Worm (Caenorhabditis elegans) whole organism, mixed stage, embryonic: ENCODE measurements around the gene lpr-3.

Experiments used
- M03D4.4 ChIP-seq: sonication (generic microtip); optimal IDR thresholded peaks from 2 replicates; lab custom pipeline; 2017; ENCODE audit warnings: mild to moderate bottlenecking, missing genetic modification characterization, missing compliant biosample characterization
- bed-3 ChIP-seq: fragments of 200-800 bp; sonication (Bioruptor generic); optimal IDR thresholded peaks from 3 replicates; lab custom pipeline; 2018; ENCODE audit warnings: mild to moderate bottlenecking, missing genetic modification characterization, moderate library complexity, missing compliant biosample characterization
- blmp-1 ChIP-seq: fragments of 150-350 bp; optimal IDR thresholded peaks from 2 replicates; lab custom pipeline; 2014; ENCODE audit warnings: missing biosample characterization, missing genetic modification characterization
- ceh-43 ChIP-seq: fragments of 200-800 bp; sonication (Bioruptor generic); optimal IDR thresholded peaks from 2 replicates; lab custom pipeline; 2018; ENCODE audit warnings: mild to moderate bottlenecking, missing genetic modification characterization, moderate library complexity, missing compliant biosample characterization
- ceh-83 ChIP-seq: fragments of 200-800 bp; sonication (Bioruptor generic); optimal IDR thresholded peaks from 2 replicates; lab custom pipeline; 2018; ENCODE audit warnings: mild to moderate bottlenecking, missing genetic modification characterization, missing compliant biosample characterization
- ces-1 ChIP-seq: fragments of 150-350 bp; optimal IDR thresholded peaks from 2 replicates; lab custom pipeline; 2014; ENCODE audit warnings: missing biosample characterization, missing genetic modification reagents, missing genetic modification characterization
- cnd-1 ChIP-seq: fragments of 200-800 bp; sonication (Bioruptor generic); optimal IDR thresholded peaks from 2 replicates; lab custom pipeline; 2018; ENCODE audit warnings: mild to moderate bottlenecking, missing genetic modification characterization, missing compliant biosample characterization
- elt-3 ChIP-seq: fragments of 150-350 bp; optimal IDR thresholded peaks from 2 replicates; lab custom pipeline; 2014; ENCODE audit warnings: missing biosample characterization, missing genetic modification characterization
- flh-1 ChIP-seq: fragments of 200-800 bp; sonication (Bioruptor generic); optimal IDR thresholded peaks from 2 replicates; lab custom pipeline; 2018; ENCODE audit warnings: mild to moderate bottlenecking, missing genetic modification characterization, moderate library complexity, missing compliant biosample characterization
- ham-2 ChIP-seq: fragments of 200-800 bp; sonication (Bioruptor generic); optimal IDR thresholded peaks from 2 replicates; lab custom pipeline; 2018; ENCODE audit warnings: mild to moderate bottlenecking, missing genetic modification characterization, missing compliant biosample characterization
- hlh-1 ChIP-seq: fragments of 150-350 bp; optimal IDR thresholded peaks from 2 replicates; lab custom pipeline; 2014; ENCODE audit warnings: missing biosample characterization, missing genetic modification reagents, missing genetic modification characterization
- lin-13 ChIP-seq: fragments of 150-350 bp; optimal IDR thresholded peaks from 2 replicates; lab custom pipeline; 2014; ENCODE audit warnings: missing biosample characterization, missing genetic modification characterization
- lin-32 ChIP-seq: fragments of 200-800 bp; sonication (Bioruptor generic); optimal IDR thresholded peaks from 2 replicates; lab custom pipeline; 2018; ENCODE audit warnings: mild to moderate bottlenecking, missing genetic modification characterization, missing compliant biosample characterization
- mab-5 ChIP-seq: fragments of 150-350 bp; optimal IDR thresholded peaks from 2 replicates; lab custom pipeline; 2014; ENCODE audit warnings: missing biosample characterization, missing genetic modification characterization
- mep-1 ChIP-seq: fragments of 150-350 bp; optimal IDR thresholded peaks from 2 replicates; lab custom pipeline; 2017; ENCODE audit warnings: missing biosample characterization, missing genetic modification reagents, missing genetic modification characterization, inconsistent platforms
- mls-2 ChIP-seq: sonication (generic microtip); optimal IDR thresholded peaks from 2 replicates; lab custom pipeline; 2016; ENCODE audit warnings: mild to moderate bottlenecking, missing genetic modification characterization, moderate library complexity, missing compliant biosample characterization
- nhr-28 ChIP-seq: fragments of 150-350 bp; optimal IDR thresholded peaks from 2 replicates; lab custom pipeline; 2014; ENCODE audit warnings: missing biosample characterization, missing genetic modification characterization
- pha-4 ChIP-seq: fragments of 150-350 bp; optimal IDR thresholded peaks from 2 replicates; lab custom pipeline; 2018; ENCODE audit warnings: missing biosample characterization, missing genetic modification reagents, missing genetic modification characterization
- sem-2 ChIP-seq: fragments of 200-800 bp; sonication (Bioruptor generic); optimal IDR thresholded peaks from 2 replicates; lab custom pipeline; 2018; ENCODE audit warnings: mild to moderate bottlenecking, missing genetic modification characterization, missing compliant biosample characterization
- snpc-4 ChIP-seq: fragments of 150-350 bp; optimal IDR thresholded peaks from 2 replicates; lab custom pipeline; 2014; ENCODE audit warnings: missing biosample characterization, missing genetic modification characterization
- sptf-1 ChIP-seq: sonication (generic microtip); optimal IDR thresholded peaks from 2 replicates; lab custom pipeline; 2017; ENCODE audit warnings: mild to moderate bottlenecking, missing genetic modification characterization, moderate library complexity, missing compliant biosample characterization
- tbx-8 ChIP-seq: fragments of 200-800 bp; sonication (Bioruptor generic); optimal IDR thresholded peaks from 2 replicates; lab custom pipeline; 2018; ENCODE audit warnings: mild to moderate bottlenecking, missing genetic modification characterization, moderate library complexity, missing compliant biosample characterization
- unc-120 ChIP-seq: sonication (generic microtip); optimal IDR thresholded peaks from 2 replicates; lab custom pipeline; 2017; ENCODE audit warnings: missing genetic modification characterization, missing compliant biosample characterization; ENCODE audit not compliant: poor library complexity, severe bottlenecking
- unc-62 ChIP-seq: fragments of 150-350 bp; optimal IDR thresholded peaks from 2 replicates; lab custom pipeline; 2014; ENCODE audit warnings: missing biosample characterization, missing genetic modification reagents, missing genetic modification characterization
- zip-8 ChIP-seq: fragments of 150-350 bp; optimal IDR thresholded peaks from 2 replicates; lab custom pipeline; 2014; ENCODE audit warnings: missing biosample characterization, missing genetic modification characterization

The lpr-3 gene

DNA sequence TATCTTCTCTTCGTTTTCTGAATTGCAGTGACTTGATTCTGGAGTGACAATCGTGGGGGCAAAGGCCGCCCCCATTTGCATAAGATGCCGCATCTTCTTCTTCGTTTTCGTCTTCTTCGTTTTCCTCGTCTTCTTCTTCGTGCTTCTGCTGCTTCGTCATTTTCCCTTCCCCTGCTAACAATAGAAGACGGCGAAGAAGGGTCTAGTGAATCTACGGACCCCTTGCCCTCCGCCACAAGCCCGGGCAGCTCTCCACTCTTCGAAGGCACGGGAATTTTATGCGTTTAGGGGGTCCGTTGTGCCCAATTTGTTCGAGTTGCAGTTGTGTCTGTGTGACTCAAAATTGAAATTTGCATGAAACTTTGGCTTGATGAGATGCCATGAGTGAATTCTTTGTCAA lies 25.3 kb upstream of the lpr-3 start:
- TF ChIP-seq nhr-28 (tag; lab: Kevin White, UChicago) (no peak), flh-1 (GFP tag; lab: Kevin White, UChicago) (no peak), ces-1 (GFP tag; lab: Kevin White, UChicago) (peak; percentile 68)

DNA sequence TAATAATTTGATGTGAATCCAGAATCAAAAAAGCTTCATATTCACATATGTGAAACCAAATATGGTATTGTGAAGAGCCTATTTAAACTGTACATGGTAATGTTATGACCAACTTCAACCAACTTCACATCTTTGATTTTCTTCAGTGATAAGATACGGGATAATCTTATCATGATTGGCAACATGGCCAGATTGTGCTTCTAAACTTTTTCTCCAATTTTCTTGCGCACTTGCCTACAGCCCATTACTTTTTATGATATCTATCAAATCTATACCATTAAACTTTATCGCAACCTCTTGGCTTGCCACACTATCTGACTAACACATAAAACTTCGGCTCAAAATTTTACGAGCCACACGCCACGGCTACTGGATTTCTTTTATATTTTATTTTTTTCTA lies 24.8 kb upstream of the lpr-3 start:
- TF ChIP-seq blmp-1 (tag; lab: Kevin White, UChicago): no peak
- no peak for TF ChIP-seq snpc-4
- no peak for TF ChIP-seq bed-3 (GFP tag; lab: Kevin White, UChicago)
- TF ChIP-seq unc-120 (tag; lab: Kevin White, UChicago): no peak

DNA sequence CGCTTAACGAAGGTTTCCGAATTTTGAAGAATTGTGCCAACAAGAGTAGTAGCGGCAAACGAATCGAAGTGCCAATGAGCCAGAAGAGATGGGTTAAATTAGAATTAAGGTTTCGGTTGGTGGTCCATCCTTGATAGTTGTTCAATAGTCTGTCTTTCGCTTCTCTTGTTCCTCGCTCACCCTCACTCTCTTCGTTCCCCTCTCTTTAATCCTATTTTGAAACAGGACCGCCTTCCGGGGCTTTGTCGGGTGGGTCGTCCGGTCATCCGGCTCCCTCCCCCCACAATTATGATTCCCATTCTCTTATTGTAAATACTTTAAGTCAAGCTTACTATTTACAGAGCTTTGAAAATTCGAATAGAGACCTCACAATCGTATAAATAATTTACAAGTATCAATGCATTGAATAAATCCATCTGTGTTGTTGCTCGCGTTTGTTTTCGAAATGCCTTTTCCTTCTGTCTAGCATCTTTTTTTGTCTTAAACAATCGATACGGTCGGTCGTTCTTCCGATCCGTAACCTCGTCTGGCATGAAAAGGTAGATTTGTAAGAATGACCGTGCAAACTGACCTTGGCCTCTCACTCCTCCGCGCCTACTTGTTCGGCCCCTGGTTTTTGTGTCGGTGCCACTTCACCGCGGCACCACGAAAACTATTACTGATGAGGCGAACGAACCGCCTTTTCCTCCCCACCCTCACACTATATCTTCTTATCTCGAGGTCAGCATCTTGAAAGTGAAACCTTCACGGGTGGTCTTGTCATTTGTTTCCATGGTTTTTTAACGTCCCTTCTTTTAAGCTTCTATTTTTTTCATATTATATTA lies 23.9 kb upstream of the lpr-3 start:
- TF ChIP-seq ces-1 (GFP tag; lab: Kevin White, UChicago) (peak; percentile 92), ceh-83 (GFP tag; lab: Kevin White, UChicago) (no peak), zip-8 (tag; lab: Kevin White, UChicago) (no peak), mls-2 (peak; percentile 41), snpc-4 (no peak)
- TF ChIP-seq, all 35 proteins: peak for 2

DNA sequence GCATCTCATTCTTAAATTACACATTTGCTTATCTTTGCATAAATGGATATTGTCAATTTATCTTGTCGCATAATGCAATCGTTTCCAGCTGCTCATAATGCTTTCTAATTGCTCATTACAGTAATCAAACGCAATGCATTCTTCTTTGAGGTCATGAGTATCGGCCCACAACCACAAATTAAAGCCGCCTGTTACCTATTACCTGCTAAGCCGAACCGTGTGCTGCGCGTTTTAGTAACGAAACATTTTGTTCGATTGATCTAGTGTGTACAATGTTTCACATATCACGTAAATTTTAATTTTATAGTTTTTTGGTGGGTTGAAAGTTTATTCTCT lies 23.3 kb upstream of the lpr-3 start:
- peak; percentile 48 for TF ChIP-seq ces-1 (GFP tag; lab: Kevin White, UChicago)
- TF ChIP-seq tbx-8 (GFP tag; lab: Kevin White, UChicago): no peak

DNA sequence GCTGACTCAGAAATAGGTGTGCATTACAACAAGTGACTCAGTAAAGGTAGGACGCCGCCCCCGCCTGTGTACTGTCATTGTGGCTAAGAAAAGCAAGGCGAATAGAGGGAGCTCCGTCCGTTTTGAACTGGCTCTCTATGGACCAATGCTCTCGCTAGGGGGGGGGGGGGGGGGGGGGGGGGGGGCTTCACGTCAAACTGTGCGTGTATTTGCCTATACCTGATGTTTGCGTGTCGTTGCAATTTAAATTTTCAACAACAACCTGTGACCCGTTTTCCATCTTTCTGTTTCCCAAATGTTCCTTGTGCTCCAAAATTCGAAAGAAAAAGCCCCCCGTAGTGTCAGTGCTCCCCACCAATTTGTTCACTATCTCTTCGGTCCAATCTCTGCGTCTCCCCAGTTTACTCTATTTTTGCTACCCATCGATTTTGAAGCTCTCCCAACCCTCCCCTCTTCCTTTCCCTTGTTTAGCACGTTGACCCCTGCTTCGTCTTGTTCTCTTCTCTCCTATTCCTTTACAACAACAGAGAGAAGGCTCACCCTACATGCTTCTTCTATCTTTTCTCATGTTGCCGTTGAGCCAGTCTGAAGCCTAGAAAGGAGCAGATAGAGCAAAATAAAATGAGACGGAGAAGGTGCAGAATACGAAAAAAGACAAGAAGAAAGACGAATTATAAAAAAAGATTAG lies 22.6 kb upstream of the lpr-3 start:
- TF ChIP-seq ceh-43 (GFP tag; lab: Kevin White, UChicago): no peak
- no peak for TF ChIP-seq bed-3 (GFP tag; lab: Kevin White, UChicago)
- peak; percentile 2 for TF ChIP-seq mls-2
- no peak for TF ChIP-seq lin-13 (tag; lab: Kevin White, UChicago)
- no peak for TF ChIP-seq pha-4
- TF ChIP-seq mab-5 (tag; lab: Kevin White, UChicago): no peak
- TF ChIP-seq tbx-8 (GFP tag; lab: Kevin White, UChicago): no peak
- TF ChIP-seq elt-3: no peak
- TF ChIP-seq unc-120 (tag; lab: Kevin White, UChicago): peak; percentile 56
- TF ChIP-seq mep-1 (tag; lab: Kevin White, UChicago): peak; percentile 33
- peak; percentile 32 for TF ChIP-seq sptf-1 (tag; lab: Kevin White, UChicago)
- TF ChIP-seq flh-1 (GFP tag; lab: Kevin White, UChicago): no peak
- peak; percentile 78 for TF ChIP-seq ces-1 (GFP tag; lab: Kevin White, UChicago)
- TF ChIP-seq cnd-1 (tag; lab: Kevin White, UChicago): peak; percentile 6
- TF ChIP-seq lin-32 (GFP tag; lab: Kevin White, UChicago): no peak
- TF ChIP-seq ham-2: no peak
- no peak for TF ChIP-seq blmp-1 (tag; lab: Kevin White, UChicago)

DNA sequence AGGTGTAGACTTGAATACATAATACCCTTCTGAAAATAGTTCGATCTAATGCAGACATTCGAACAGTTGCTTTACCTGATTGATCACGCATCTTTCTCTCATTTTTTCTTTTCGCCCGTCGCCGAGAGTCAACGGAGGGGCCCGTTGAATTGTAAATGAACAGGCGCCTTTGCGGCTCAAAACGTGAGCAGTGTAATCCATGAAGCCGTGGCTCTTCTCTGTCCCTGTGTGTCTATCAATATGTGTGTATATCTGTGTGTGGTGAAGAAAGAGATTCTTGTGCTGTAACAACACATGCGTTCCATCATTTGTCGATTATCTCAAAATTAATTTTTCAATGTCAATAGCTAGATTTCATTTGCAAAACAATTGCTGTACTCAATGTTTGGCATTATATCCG lies 21.6 kb upstream of the lpr-3 start:
- peak; percentile 11 for TF ChIP-seq M03D4.4 (tag; lab: Kevin White, UChicago)
- TF ChIP-seq unc-62: peak; percentile 88
- TF ChIP-seq unc-120 (tag; lab: Kevin White, UChicago): peak; percentile 83
- peak; percentile 98 for TF ChIP-seq hlh-1 (tag; lab: Kevin White, UChicago)
- TF ChIP-seq sptf-1 (tag; lab: Kevin White, UChicago): no peak
- no peak for TF ChIP-seq sem-2 (GFP tag; lab: Kevin White, UChicago)
- TF ChIP-seq pha-4: no peak
